Fruit fly (Drosophila melanogaster): ENCODE measurements around the gene CG13625.

dm6 chr3R:24564799-24565344 lies 20.1 kb downstream of the CG13625 start:
- TF ChIP-seq CG5204 (GFP tag; optimal IDR thresholded peaks at IDR 0.05) = no peak
- TF ChIP-seq CG1620 (GFP tag; optimal IDR thresholded peaks at IDR 0.05) = no peak
- no peak for TF ChIP-seq CG7101 (tag; optimal IDR thresholded peaks at IDR 0.05)
- TF ChIP-seq cnc (optimal IDR thresholded peaks at IDR 0.05) = no peak
- TF ChIP-seq kay (GFP tag; ENCODE audit: borderline replicate concordance) = peak; percentile 84
- TF ChIP-seq pad (GFP tag; optimal IDR thresholded peaks at IDR 0.05) = no peak
- TF ChIP-seq Mnt (GFP tag; optimal IDR thresholded peaks at IDR 0.05) = no peak
- TF ChIP-seq CG14711 (tag; optimal IDR thresholded peaks at IDR 0.05) = no peak
- no peak for TF ChIP-seq Clk (GFP tag; optimal IDR thresholded peaks at IDR 0.05)
- TF ChIP-seq bab1 (GFP tag; optimal IDR thresholded peaks at IDR 0.05) = no peak
- peak; percentile 61 for TF ChIP-seq tj (GFP tag; optimal IDR thresholded peaks at IDR 0.05)
- no peak for TF ChIP-seq CG12768 (GFP tag; optimal IDR thresholded peaks at IDR 0.05)
- no peak for TF ChIP-seq toe (GFP tag; optimal IDR thresholded peaks at IDR 0.05)
- TF ChIP-seq cic (GFP tag; optimal IDR thresholded peaks at IDR 0.05) = no peak
